Fruit fly (Drosophila melanogaster) S2 (cell line): ENCODE data around the gene CG32812.

Source experiments
- CG8478 ChIP-seq: fragments of >200 bp; optimal IDR thresholded peaks from 2 replicates; lab custom pipeline; 2018
- CTCF ChIP-seq, 2 experiments: fragments of >200 bp; optimal IDR thresholded peaks; 2 replicates each; lab custom pipeline; 2018

DNA sequence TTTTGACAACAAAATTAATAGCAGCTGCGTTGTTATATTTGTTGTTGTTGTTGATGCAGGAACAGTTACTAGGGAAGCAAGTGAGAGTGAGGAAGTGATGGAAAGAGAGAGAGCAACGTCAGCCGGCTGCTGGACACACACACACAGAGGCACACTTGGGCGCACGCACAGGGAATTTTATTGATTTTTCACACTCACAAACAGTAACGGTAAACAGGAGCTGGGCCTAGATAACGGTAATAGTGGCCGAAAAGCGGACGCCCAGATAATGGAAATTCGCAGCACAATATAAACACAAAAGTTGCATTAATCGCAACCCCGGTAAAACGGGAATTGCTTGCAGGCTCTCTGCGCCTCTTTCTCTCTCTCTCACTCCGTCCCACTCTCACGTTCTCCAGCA, 34.6 kb downstream of the CG32812 start:
- TF ChIP-seq CG8478 (no peak), CTCF (optimal IDR thresholded peaks at IDR 0.05; lab: Kevin White, UChicago) (no peak)
